Worm (Caenorhabditis elegans): ENCODE results near the gene hsp-12.6.

Gene hsp-12.6

ce11 chrIV:9444417-9445026 lies 2.5 kb downstream of the hsp-12.6 start (continued):
- peak; percentile 48 for TF ChIP-seq unc-130 (GFP tag; optimal IDR thresholded peaks at IDR 0.05)
- peak; percentile 58 for TF ChIP-seq B0035.1 (tag; optimal IDR thresholded peaks at IDR 0.05)
- no peak for TF ChIP-seq akir-1 (GFP tag; optimal IDR thresholded peaks at IDR 0.05)
- peak; percentile 65 for TF ChIP-seq C17E4.6 (GFP tag; IDR thresholded peaks at IDR 0.05)
- TF ChIP-seq bed-1 (GFP tag; IDR thresholded peaks at IDR 0.05): no peak
- no peak for TF ChIP-seq sea-2 (GFP tag; IDR thresholded peaks at IDR 0.05)
- no peak for TF ChIP-seq F57C9.4 (tag; optimal IDR thresholded peaks at IDR 0.05)
- peak; percentile 75 for TF ChIP-seq K11D2.4 (GFP tag; IDR thresholded peaks at IDR 0.05)
- TF ChIP-seq nfya-2 (GFP tag; IDR thresholded peaks at IDR 0.05): 0 out of 2 replicates have a peak, but pooled peaks have one; percentile 66
- TF ChIP-seq chd-7 (tag; optimal IDR thresholded peaks at IDR 0.05): peak; percentile 62
- 0 out of 2 replicates have a peak, but pooled peaks have one; percentile 16 for TF ChIP-seq egl-18 (GFP tag; IDR thresholded peaks at IDR 0.05)
- no peak for TF ChIP-seq nhr-120 (GFP tag; IDR thresholded peaks at IDR 0.05)
- TF ChIP-seq nfya-1 (tag; optimal IDR thresholded peaks at IDR 0.05; ENCODE audit: borderline replicate concordance, insufficient read depth): no peak
- peak; percentile 31 for TF ChIP-seq hrde-1 (tag; optimal IDR thresholded peaks at IDR 0.05; ENCODE audit: borderline replicate concordance)
- TF ChIP-seq nhr-179 (tag; optimal IDR thresholded peaks at IDR 0.05): no peak
- TF ChIP-seq snpc-1.1 (tag; optimal IDR thresholded peaks at IDR 0.05; ENCODE audit: insufficient read depth): peak; percentile 97
- TF ChIP-seq ztf-6 (GFP tag; IDR thresholded peaks at IDR 0.05): 0 out of 2 replicates have a peak, but pooled peaks have one; percentile 20
- peak; percentile 98 for TF ChIP-seq ama-1 (optimal IDR thresholded peaks at IDR 0.05)
- TF ChIP-seq ama-1 (GFP tag; optimal IDR thresholded peaks at IDR 0.05): no peak
- no peak for TF ChIP-seq lag-1 (GFP tag; IDR thresholded peaks at IDR 0.05)
- TF ChIP-seq aptf-3 (GFP tag; IDR thresholded peaks at IDR 0.05): no peak
- no peak for TF ChIP-seq mes-4 (tag; optimal IDR thresholded peaks at IDR 0.05)
- TF ChIP-seq attf-3 (GFP tag; conservative IDR thresholded peaks at IDR 0.05): peak; percentile 77
- no peak for TF ChIP-seq hlh-12 (tag; optimal IDR thresholded peaks at IDR 0.05)
- 0 out of 2 replicates have a peak, but pooled peaks have one; percentile 6 for TF ChIP-seq ceh-40 (GFP tag; IDR thresholded peaks at IDR 0.05)
- peak; percentile 74; the same call in 1 of the 2 replicates for TF ChIP-seq Y53F4B.3 (GFP tag; IDR thresholded peaks at IDR 0.05)
- TF ChIP-seq attf-6 (GFP tag; IDR thresholded peaks at IDR 0.05): peak; percentile 91
- TF ChIP-seq F55B11.4 (tag; optimal IDR thresholded peaks at IDR 0.05; ENCODE audit: borderline replicate concordance, insufficient read depth): no peak
- peak; percentile 92 for TF ChIP-seq hmg-1.2 (GFP tag; IDR thresholded peaks at IDR 0.05)
- TF ChIP-seq F52B5.7 (tag; optimal IDR thresholded peaks at IDR 0.05): peak; percentile 18
- peak; percentile 77 for TF ChIP-seq let-526 (GFP tag; IDR thresholded peaks at IDR 0.05)
- 0 out of 2 replicates have a peak, but pooled peaks have one; percentile 14 for TF ChIP-seq ceh-58 (GFP tag; IDR thresholded peaks at IDR 0.05)
- peak in 1 of 3 experiments; percentile 81 for TF ChIP-seq lin-35 (GFP tag; optimal IDR thresholded peaks at IDR 0.05)
- TF ChIP-seq snpc-1.3 (tag; optimal IDR thresholded peaks at IDR 0.05; ENCODE audit: insufficient read depth): peak; percentile 91
- TF ChIP-seq efl-1 (GFP tag; optimal IDR thresholded peaks at IDR 0.05): peak; percentile 47
- TF ChIP-seq F33H1.4 (GFP tag; IDR thresholded peaks at IDR 0.05): peak; percentile 71
- TF ChIP-seq B0019.2 (GFP tag; conservative IDR thresholded peaks at IDR 0.05): peak; percentile 56; the same call in 1 of the 2 replicates
- TF ChIP-seq lsy-27 (tag; optimal IDR thresholded peaks at IDR 0.05; ENCODE audit: borderline replicate concordance, insufficient read depth): no peak
- TF ChIP-seq pbrm-1 (GFP tag; IDR thresholded peaks at IDR 0.05): peak; percentile 95
- no peak for TF ChIP-seq cebp-1 (GFP tag; IDR thresholded peaks at IDR 0.05)
- TF ChIP-seq cebp-1 (tag; optimal IDR thresholded peaks at IDR 0.05): peak; percentile 85
- no peak for TF ChIP-seq fkh-3 (tag; optimal IDR thresholded peaks at IDR 0.05)
- TF ChIP-seq rcor-1 (GFP tag; IDR thresholded peaks at IDR 0.05): peak; percentile 85
- TF ChIP-seq ceh-27 (GFP tag; optimal IDR thresholded peaks at IDR 0.05): peak; percentile 94
- TF ChIP-seq K12H6.12 (tag; optimal IDR thresholded peaks at IDR 0.05): peak; percentile 83
- TF ChIP-seq ZK185.1 (tag; optimal IDR thresholded peaks at IDR 0.05; ENCODE audit: poor library complexity, severe bottlenecking): peak; percentile 81
- TF ChIP-seq lin-54 (GFP tag; optimal IDR thresholded peaks at IDR 0.05): peak; percentile 83

Data from whole organism, young adult.